Fruit fly (Drosophila melanogaster) whole organism, embryonic: ENCODE measurements around the gene CG32137.

Experiments
- Antp ChIP-seq: fragments of 200-800 bp; sonication (Bioruptor generic); optimal IDR thresholded peaks from 3 replicates; lab custom pipeline; 2016; ENCODE audit warnings: missing biosample characterization, missing genetic modification characterization
- CG10209 ChIP-seq: fragments of 200-800 bp; sonication (Bioruptor generic); optimal IDR thresholded peaks from 3 replicates; lab custom pipeline; 2017; ENCODE audit warnings: missing biosample characterization, mild to moderate bottlenecking, missing genetic modification characterization, missing genetic modification reagents
- CG10431 ChIP-seq: fragments of 200-800 bp; sonication (Bioruptor generic); optimal IDR thresholded peaks from 3 replicates; lab custom pipeline; 2018; ENCODE audit warnings: missing biosample characterization, mild to moderate bottlenecking, missing genetic modification characterization
- CG12104 ChIP-seq: fragments of 200-800 bp; sonication (Bioruptor generic); optimal IDR thresholded peaks from 3 replicates; lab custom pipeline; 2016; ENCODE audit warnings: missing biosample characterization, missing genetic modification characterization
- CG12155 ChIP-seq: fragments of 200-800 bp; sonication (Bioruptor generic); optimal IDR thresholded peaks from 3 replicates; lab custom pipeline; 2016; ENCODE audit warnings: missing biosample characterization, missing genetic modification characterization
- CG12299 ChIP-seq: fragments of 200-800 bp; sonication (Bioruptor generic); optimal IDR thresholded peaks from 2 replicates; lab custom pipeline; 2018; ENCODE audit warnings: missing biosample characterization, mild to moderate bottlenecking, missing genetic modification characterization
- CG1233 ChIP-seq: fragments of 200-800 bp; sonication (Bioruptor generic); optimal IDR thresholded peaks from 4 replicates; lab custom pipeline; 2018; ENCODE audit warnings: missing biosample characterization, mild to moderate bottlenecking, missing genetic modification characterization
- CG13775 ChIP-seq: fragments of 200-800 bp; sonication (Bioruptor generic); optimal IDR thresholded peaks from 3 replicates; lab custom pipeline; 2017; ENCODE audit warnings: missing biosample characterization, mild to moderate bottlenecking, missing genetic modification characterization
- CG17385 ChIP-seq: fragments of 200-800 bp; sonication (Bioruptor generic); optimal IDR thresholded peaks from 3 replicates; lab custom pipeline; 2018; ENCODE audit warnings: missing biosample characterization, mild to moderate bottlenecking, missing genetic modification characterization
- CG17829 ChIP-seq: fragments of 200-800 bp; optimal IDR thresholded peaks from 2 replicates; lab custom pipeline; 2019; ENCODE audit warnings: missing biosample characterization, mild to moderate bottlenecking, missing genetic modification characterization, moderate library complexity
- CG18619 ChIP-seq: fragments of 200-800 bp; sonication (Bioruptor generic); optimal IDR thresholded peaks from 3 replicates; lab custom pipeline; 2017; ENCODE audit warnings: missing biosample characterization, mild to moderate bottlenecking, missing genetic modification characterization
- CG2120 ChIP-seq: fragments of 200-800 bp; sonication (Bioruptor generic); optimal IDR thresholded peaks from 3 replicates; lab custom pipeline; 2016; ENCODE audit warnings: missing biosample characterization, missing genetic modification characterization
- CG2712 ChIP-seq: fragments of 200-800 bp; optimal IDR thresholded peaks from 3 replicates; lab custom pipeline; 2019; ENCODE audit warnings: missing biosample characterization, mild to moderate bottlenecking, missing genetic modification characterization, moderate library complexity
- CG32532 ChIP-seq: fragments of 200-800 bp; sonication (Bioruptor generic); IDR thresholded peaks from 2 replicates; pipeline ENCODE4 v1.3.6; 2022; ENCODE audit warnings: missing biosample characterization, missing genetic modification characterization
- CG34422 ChIP-seq: fragments of 200-800 bp; sonication (Bioruptor generic); IDR thresholded peaks from 3 replicates; pipeline ENCODE4 v1.3.6; 2022; ENCODE audit warnings: missing biosample characterization, missing genetic modification characterization
- CG5180 ChIP-seq: fragments of 200-800 bp; sonication (Bioruptor generic); optimal IDR thresholded peaks from 3 replicates; lab custom pipeline; 2017; ENCODE audit warnings: missing biosample characterization, missing genetic modification characterization, mild to moderate bottlenecking, moderate library complexity, missing genetic modification reagents
- CG8388 ChIP-seq: fragments of 200-800 bp; sonication (Bioruptor generic); optimal IDR thresholded peaks from 2 replicates; lab custom pipeline; 2019; ENCODE audit warnings: missing biosample characterization, mild to moderate bottlenecking, missing genetic modification characterization, moderate library complexity
- CG9437 ChIP-seq: fragments of 200-800 bp; sonication (Bioruptor generic); optimal IDR thresholded peaks from 2 replicates; lab custom pipeline; 2018; ENCODE audit warnings: missing biosample characterization, mild to moderate bottlenecking, missing genetic modification characterization
- D19B ChIP-seq: fragments of 200-800 bp; sonication (Bioruptor generic); optimal IDR thresholded peaks from 2 replicates; lab custom pipeline; 2017; ENCODE audit warnings: missing biosample characterization, mild to moderate bottlenecking, missing genetic modification characterization
- Deaf1 ChIP-seq: fragments of 200-800 bp; optimal IDR thresholded peaks from 3 replicates; lab custom pipeline; 2019; ENCODE audit warnings: missing biosample characterization, mild to moderate bottlenecking, missing genetic modification characterization, moderate library complexity
- Drgx ChIP-seq: fragments of 200-800 bp; sonication (Bioruptor generic); IDR thresholded peaks from 2 replicates; pipeline ENCODE4 v1.3.6; 2022; ENCODE audit warnings: missing biosample characterization, missing genetic modification characterization
- Hey ChIP-seq: fragments of 200-800 bp; sonication (Bioruptor generic); optimal IDR thresholded peaks from 3 replicates; lab custom pipeline; 2018; ENCODE audit warnings: missing biosample characterization, mild to moderate bottlenecking, missing genetic modification characterization
- MTF-1 ChIP-seq: fragments of 200-800 bp; sonication (Bioruptor generic); optimal IDR thresholded peaks from 2 replicates; lab custom pipeline; 2018; ENCODE audit warnings: missing biosample characterization, mild to moderate bottlenecking, missing genetic modification characterization, borderline replicate concordance
- Neu2 ChIP-seq: fragments of 200-800 bp; sonication (Bioruptor generic); optimal IDR thresholded peaks from 3 replicates; lab custom pipeline; 2016; ENCODE audit warnings: missing biosample characterization, missing genetic modification characterization, borderline replicate concordance
- Opbp ChIP-seq: fragments of 200-800 bp; sonication (Bioruptor generic); IDR thresholded peaks from 3 replicates; pipeline ENCODE4 v1.3.6; 2022; ENCODE audit warnings: missing biosample characterization, missing genetic modification characterization; ENCODE audit not compliant: partially characterized antibody
- Sox100B ChIP-seq: fragments of 200-800 bp; sonication (Bioruptor generic); optimal IDR thresholded peaks from 3 replicates; lab custom pipeline; 2018; ENCODE audit warnings: missing biosample characterization, mild to moderate bottlenecking, missing genetic modification characterization
- Sox102F ChIP-seq: fragments of 200-800 bp; sonication (Bioruptor generic); optimal IDR thresholded peaks from 2 replicates; lab custom pipeline; 2018; ENCODE audit warnings: missing biosample characterization, mild to moderate bottlenecking, missing genetic modification characterization, moderate library complexity
- Ssrp ChIP-seq: fragments of 200-800 bp; sonication (Bioruptor generic); optimal IDR thresholded peaks from 2 replicates; lab custom pipeline; 2018; ENCODE audit warnings: missing biosample characterization, mild to moderate bottlenecking, missing genetic modification characterization, moderate library complexity
- cg ChIP-seq: fragments of 200-800 bp; sonication (Bioruptor generic); optimal IDR thresholded peaks from 3 replicates; lab custom pipeline; 2019; ENCODE audit warnings: missing biosample characterization, mild to moderate bottlenecking, missing genetic modification characterization, moderate library complexity
- crp ChIP-seq, 2 experiments: fragments of 200-800 bp; sonication (Bioruptor generic); optimal IDR thresholded peaks; 2 replicates in 1 of 2; 3 replicates in 1 of 2; lab custom pipeline; 2017; ENCODE audit warnings: missing biosample characterization in 2 of 2, missing genetic modification characterization in 2 of 2, mild to moderate bottlenecking in 1 of 2, moderate library complexity in 1 of 2
- kni ChIP-seq: fragments of 200-800 bp; sonication (Bioruptor generic); optimal IDR thresholded peaks from 3 replicates; lab custom pipeline; 2017; ENCODE audit warnings: mild to moderate bottlenecking, missing biosample characterization, missing genetic modification reagents, missing genetic modification characterization
- nom ChIP-seq: fragments of 200-800 bp; sonication (Bioruptor generic); optimal IDR thresholded peaks from 2 replicates; lab custom pipeline; 2017; ENCODE audit warnings: missing biosample characterization, missing genetic modification characterization, mild to moderate bottlenecking, moderate library complexity, missing genetic modification reagents
- org-1 ChIP-seq: fragments of 200-800 bp; sonication (Bioruptor generic); optimal IDR thresholded peaks from 2 replicates; lab custom pipeline; 2017; ENCODE audit warnings: missing biosample characterization, missing genetic modification characterization
- phol ChIP-seq: fragments of 200-800 bp; sonication (Bioruptor generic); optimal IDR thresholded peaks from 3 replicates; lab custom pipeline; 2018; ENCODE audit warnings: missing biosample characterization, mild to moderate bottlenecking, missing genetic modification characterization, moderate library complexity
- pita ChIP-seq: fragments of 200-800 bp; sonication (Bioruptor generic); optimal IDR thresholded peaks from 2 replicates; lab custom pipeline; 2017; ENCODE audit warnings: missing biosample characterization, mild to moderate bottlenecking, missing genetic modification characterization
- prd ChIP-seq, 3 experiments: fragments of >200 bp in 2 of 3; fragments of 200-800 bp in 1 of 3; sonication (Bioruptor generic) in 1 of 3; optimal IDR thresholded peaks in 2 of 3; IDR thresholded peaks in 1 of 3; 2 replicates in 2 of 3; 3 replicates in 1 of 3; pipeline versions ENCODE4 v1.3.6 to Lab custom; 2017 to 2022; ENCODE audit warnings: missing biosample characterization in 1 of 3, missing genetic modification characterization in 1 of 3
- sqz ChIP-seq: fragments of 200-800 bp; sonication (Bioruptor generic); optimal IDR thresholded peaks from 3 replicates; lab custom pipeline; 2018; ENCODE audit warnings: missing biosample characterization, mild to moderate bottlenecking, missing genetic modification characterization
- sug ChIP-seq: fragments of 200-800 bp; optimal IDR thresholded peaks from 2 replicates; lab custom pipeline; 2019; ENCODE audit warnings: missing biosample characterization, mild to moderate bottlenecking, missing genetic modification characterization, moderate library complexity
- tna ChIP-seq: fragments of 200-800 bp; sonication (Bioruptor generic); IDR thresholded peaks from 2 replicates; pipeline ENCODE4 v1.3.6; 2022; ENCODE audit warnings: missing biosample characterization, missing genetic modification characterization; ENCODE audit not compliant: partially characterized antibody
- unpg ChIP-seq: fragments of 200-800 bp; sonication (Bioruptor generic); optimal IDR thresholded peaks from 3 replicates; lab custom pipeline; 2018; ENCODE audit warnings: missing biosample characterization, mild to moderate bottlenecking, missing genetic modification characterization, moderate library complexity

CG32137 gene

dm6 chr3L:14003297-14004040, 64.4 kb downstream of the CG32137 start (continued):
- peak; percentile 98 for TF ChIP-seq phol (tag; lab: Kevin White, UChicago)
- TF ChIP-seq CG13775 (GFP tag; lab: Kevin White, UChicago) = peak; percentile 14
- no peak for TF ChIP-seq unpg
- TF ChIP-seq CG17385 (GFP tag; lab: Kevin White, UChicago) = no peak
- TF ChIP-seq D19B = peak; percentile 13
- peak; percentile 28; the same call in 1 of the 2 replicates for TF ChIP-seq tna (GFP tag; lab: Robert Waterston, UW)
- no peak for TF ChIP-seq Ssrp (tag; lab: Kevin White, UChicago)
- TF ChIP-seq CG1233 (GFP tag; lab: Kevin White, UChicago) = no peak
- TF ChIP-seq cg (GFP tag; lab: Kevin White, UChicago) = no peak
- peak; percentile 33 for TF ChIP-seq Neu2
- TF ChIP-seq sug (tag; lab: Kevin White, UChicago) = peak; percentile 21
- TF ChIP-seq kni (GFP tag; lab: Kevin White, UChicago) = peak; percentile 18
- peak; percentile 12 for TF ChIP-seq CG18619
- TF ChIP-seq crp (GFP tag; optimal IDR thresholded peaks at IDR 0.05; lab: Kevin White, UChicago) = no peak
- no peak for TF ChIP-seq Sox102F (GFP tag; lab: Kevin White, UChicago)
- no peak for TF ChIP-seq Hey (tag; lab: Kevin White, UChicago)
- TF ChIP-seq Antp (GFP tag; lab: Kevin White, UChicago) = no peak
- TF ChIP-seq pita (GFP tag; lab: Kevin White, UChicago) = no peak
- no peak for TF ChIP-seq CG10431
- no peak for TF ChIP-seq Deaf1
- TF ChIP-seq Sox100B = peak; percentile 3
- TF ChIP-seq nom (GFP tag; lab: Kevin White, UChicago) = peak; percentile 37
- no peak for TF ChIP-seq MTF-1 (GFP tag; lab: Kevin White, UChicago)
- TF ChIP-seq CG12155 (GFP tag; lab: Kevin White, UChicago) = no peak
- no peak for TF ChIP-seq CG17829 (tag; lab: Kevin White, UChicago)
- TF ChIP-seq CG5180 (GFP tag; lab: Kevin White, UChicago) = no peak
- TF ChIP-seq CG12299 (tag; lab: Kevin White, UChicago) = no peak
- 0 out of 2 replicates have a peak, but pooled peaks have one; percentile 5 for TF ChIP-seq CG32532
- TF ChIP-seq org-1 = no peak
- TF ChIP-seq CG8388 (GFP tag; lab: Kevin White, UChicago) = no peak
- TF ChIP-seq CG9437 (GFP tag; lab: Kevin White, UChicago) = peak; percentile 93
- peak; percentile 42 for TF ChIP-seq CG2120 (GFP tag; lab: Kevin White, UChicago)
- TF ChIP-seq Drgx (GFP tag; lab: Robert Waterston, UW) = 0 out of 2 replicates have a peak, but pooled peaks have one; percentile 21
- no peak for TF ChIP-seq CG10209 (GFP tag; lab: Kevin White, UChicago)
- TF ChIP-seq Opbp (GFP tag; lab: Robert Waterston, UW) = peak; percentile 50; the same call in 2 of the 3 replicates
- 0 out of 3 replicates have a peak, but pooled peaks have one; percentile 14 for TF ChIP-seq CG34422 (GFP tag; lab: Robert Waterston, UW)
- TF ChIP-seq CG12104 (GFP tag; lab: Kevin White, UChicago) = no peak
- peak; percentile 78 for TF ChIP-seq sqz
- TF ChIP-seq prd (optimal IDR thresholded peaks at IDR 0.05; lab: Kevin White, UChicago) = no peak
- 0 out of 3 replicates have a peak, but pooled peaks have one; percentile 22 for TF ChIP-seq prd (GFP tag; IDR thresholded peaks at IDR 0.05; lab: Robert Waterston, UW)
- TF ChIP-seq CG2712 (tag; lab: Kevin White, UChicago) = peak; percentile 12
